Worm (Caenorhabditis elegans) whole organism, late embryonic: ENCODE data around the gene F01E11.18.

Experiments
- T23F11.4 ChIP-seq: fragments of 200-800 bp; sonication (Bioruptor generic); optimal IDR thresholded peaks from 2 replicates; lab custom pipeline; 2018; ENCODE audit warnings: mild to moderate bottlenecking, missing genetic modification characterization, missing compliant biosample characterization
- Y22D7AL.16 ChIP-seq: sonication (generic microtip); optimal IDR thresholded peaks from 2 replicates; lab custom pipeline; 2016; ENCODE audit warnings: missing genetic modification characterization, missing compliant biosample characterization
- ahr-1 ChIP-seq: sonication (generic microtip); optimal IDR thresholded peaks from 2 replicates; lab custom pipeline; 2016; ENCODE audit warnings: missing genetic modification characterization, missing compliant biosample characterization
- ama-1 ChIP-seq: fragments of 150-350 bp; optimal IDR thresholded peaks from 2 replicates; lab custom pipeline; 2014
- ceh-19 ChIP-seq: fragments of 200-800 bp; sonication (Bioruptor generic); optimal IDR thresholded peaks from 2 replicates; lab custom pipeline; 2018; ENCODE audit warnings: mild to moderate bottlenecking, missing genetic modification characterization, missing compliant biosample characterization
- ceh-22 ChIP-seq: sonication (generic microtip); optimal IDR thresholded peaks from 2 replicates; lab custom pipeline; 2017; ENCODE audit warnings: missing biosample characterization, missing genetic modification characterization
- ceh-24 ChIP-seq: sonication (generic microtip); optimal IDR thresholded peaks from 2 replicates; lab custom pipeline; 2016; ENCODE audit warnings: mild to moderate bottlenecking, missing genetic modification characterization, missing compliant biosample characterization
- ceh-31 ChIP-seq: sonication (generic microtip); optimal IDR thresholded peaks from 2 replicates; lab custom pipeline; 2016; ENCODE audit warnings: missing genetic modification characterization, missing compliant biosample characterization
- ceh-34 ChIP-seq: sonication (generic microtip); optimal IDR thresholded peaks from 2 replicates; lab custom pipeline; 2016; ENCODE audit warnings: mild to moderate bottlenecking, missing genetic modification characterization, missing compliant biosample characterization
- ceh-45 ChIP-seq: fragments of 200-800 bp; sonication (Bioruptor generic); IDR thresholded peaks from 2 replicates; pipeline ENCODE4 v1.3.6; 2022; ENCODE audit warnings: missing genetic modification reagents, missing genetic modification characterization, missing compliant biosample characterization
- ceh-48 ChIP-seq: sonication (generic microtip); optimal IDR thresholded peaks from 2 replicates; lab custom pipeline; 2016; ENCODE audit warnings: missing genetic modification characterization, inconsistent platforms, missing compliant biosample characterization
- ceh-6 ChIP-seq: fragments of 200-800 bp; sonication (Bioruptor generic); optimal IDR thresholded peaks from 2 replicates; lab custom pipeline; 2018; ENCODE audit warnings: mild to moderate bottlenecking, missing genetic modification characterization, missing compliant biosample characterization
- dmd-4 ChIP-seq: sonication (generic microtip); optimal IDR thresholded peaks from 2 replicates; lab custom pipeline; 2016; ENCODE audit warnings: borderline replicate concordance, missing genetic modification characterization, missing compliant biosample characterization
- elt-2 ChIP-seq: sonication (generic microtip); optimal IDR thresholded peaks from 2 replicates; lab custom pipeline; 2016; ENCODE audit warnings: missing genetic modification reagents, missing genetic modification characterization, missing compliant biosample characterization
- elt-4 ChIP-seq: sonication (generic microtip); optimal IDR thresholded peaks from 2 replicates; lab custom pipeline; 2016; ENCODE audit warnings: missing genetic modification characterization, missing compliant biosample characterization
- ets-4 ChIP-seq: sonication (generic microtip); optimal IDR thresholded peaks from 2 replicates; lab custom pipeline; 2016; ENCODE audit warnings: missing genetic modification characterization, missing compliant biosample characterization
- eyg-1 ChIP-seq: sonication (generic microtip); optimal IDR thresholded peaks from 2 replicates; lab custom pipeline; 2016; ENCODE audit warnings: missing genotype, missing genetic modification characterization, missing compliant biosample characterization
- hlh-13 ChIP-seq: fragments of 200-800 bp; sonication (Bioruptor generic); optimal IDR thresholded peaks from 2 replicates; lab custom pipeline; 2018; ENCODE audit warnings: mild to moderate bottlenecking, missing genetic modification characterization, missing compliant biosample characterization
- nfya-1 ChIP-seq: sonication (generic microtip); optimal IDR thresholded peaks from 2 replicates; lab custom pipeline; 2017; ENCODE audit warnings: missing genetic modification characterization, mild to moderate bottlenecking, missing compliant biosample characterization, antibody characterized with exemption, moderate library complexity
- pat-9 ChIP-seq: fragments of 200-800 bp; sonication (Bioruptor generic); optimal IDR thresholded peaks from 2 replicates; lab custom pipeline; 2018; ENCODE audit warnings: mild to moderate bottlenecking, missing genetic modification characterization, moderate library complexity, missing compliant biosample characterization
- pax-1 ChIP-seq: fragments of 150-350 bp; optimal IDR thresholded peaks from 2 replicates; lab custom pipeline; 2014; ENCODE audit warnings: missing biosample characterization, missing genetic modification characterization
- pha-2 ChIP-seq: sonication (generic microtip); optimal IDR thresholded peaks from 2 replicates; lab custom pipeline; 2017; ENCODE audit warnings: mild to moderate bottlenecking, missing genetic modification characterization, missing compliant biosample characterization
- pha-4 ChIP-seq: fragments of 150-350 bp; optimal IDR thresholded peaks from 2 replicates; lab custom pipeline; 2018; ENCODE audit warnings: missing biosample characterization, missing genetic modification reagents, missing genetic modification characterization
- pros-1 ChIP-seq: fragments of 150-350 bp; optimal IDR thresholded peaks from 2 replicates; lab custom pipeline; 2014; ENCODE audit warnings: missing biosample characterization, missing genetic modification reagents, missing genetic modification characterization
- rnt-1 ChIP-seq: sonication (generic microtip); optimal IDR thresholded peaks from 2 replicates; lab custom pipeline; 2016; ENCODE audit warnings: missing genetic modification characterization, missing compliant biosample characterization
- sox-4 ChIP-seq: sonication (generic microtip); optimal IDR thresholded peaks from 2 replicates; lab custom pipeline; 2017; ENCODE audit warnings: mild to moderate bottlenecking, missing genetic modification characterization, inconsistent platforms, missing compliant biosample characterization
- syd-9 ChIP-seq: sonication (generic microtip); optimal IDR thresholded peaks from 2 replicates; lab custom pipeline; 2016; ENCODE audit warnings: mild to moderate bottlenecking, missing genetic modification characterization, moderate library complexity, missing compliant biosample characterization
- tbx-2 ChIP-seq: sonication (generic microtip); optimal IDR thresholded peaks from 2 replicates; lab custom pipeline; 2016; ENCODE audit warnings: missing genetic modification characterization, missing compliant biosample characterization
- tbx-7 ChIP-seq: sonication (generic microtip); optimal IDR thresholded peaks from 2 replicates; lab custom pipeline; 2016; ENCODE audit warnings: missing genotype, missing genetic modification characterization, missing compliant biosample characterization
- unc-42 ChIP-seq: sonication (generic microtip); optimal IDR thresholded peaks from 2 replicates; lab custom pipeline; 2016; ENCODE audit warnings: missing genotype, missing genetic modification characterization, missing compliant biosample characterization
- unc-86 ChIP-seq: sonication (generic microtip); optimal IDR thresholded peaks from 2 replicates; lab custom pipeline; 2016; ENCODE audit warnings: missing genetic modification characterization, missing compliant biosample characterization
- zip-5 ChIP-seq: sonication (generic microtip); optimal IDR thresholded peaks from 2 replicates; lab custom pipeline; 2016; ENCODE audit warnings: missing genetic modification characterization, missing compliant biosample characterization
- ztf-16 ChIP-seq: sonication (generic microtip); optimal IDR thresholded peaks from 2 replicates; lab custom pipeline; 2017; ENCODE audit warnings: missing genetic modification characterization, missing compliant biosample characterization

The F01E11.18 gene

ce11 chrX:6968553-6968952, 20.9 kb upstream of the F01E11.18 start:
- TF ChIP-seq syd-9 (tag; lab: Kevin White, UChicago) = no peak
- no peak for TF ChIP-seq eyg-1 (tag; lab: Kevin White, UChicago)
- TF ChIP-seq pha-2 (tag; lab: Kevin White, UChicago) = no peak
- no peak for TF ChIP-seq elt-4
- no peak for TF ChIP-seq tbx-2
- TF ChIP-seq elt-2 (tag; lab: Kevin White, UChicago) = no peak
- TF ChIP-seq Y22D7AL.16 (tag; lab: Kevin White, UChicago) = no peak
- no peak for TF ChIP-seq ceh-34 (tag; lab: Kevin White, UChicago)

DNA sequence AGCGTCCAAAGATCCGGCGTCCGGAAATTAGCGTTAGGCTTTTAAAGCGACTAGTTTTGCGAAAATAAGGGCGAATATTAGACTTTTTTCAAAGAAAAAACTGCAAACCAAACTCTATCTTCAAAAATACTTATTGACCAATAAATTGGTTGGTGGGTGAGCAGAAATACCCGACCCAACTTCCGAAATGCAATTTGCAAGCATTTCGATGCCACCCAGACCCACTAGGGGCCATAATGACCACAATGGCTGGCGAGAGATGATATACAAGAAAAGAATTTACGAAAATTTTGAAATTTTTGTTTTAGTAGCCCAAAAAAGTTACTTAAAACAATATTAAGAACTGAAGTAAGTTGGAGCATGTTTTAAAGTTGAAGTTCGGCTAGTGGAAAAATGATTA, 19.3 kb upstream of the F01E11.18 start:
- TF ChIP-seq pat-9 (no peak), syd-9 (tag; lab: Kevin White, UChicago) (no peak), ceh-45 (GFP tag; lab: Robert Waterston, UW) (no peak), ets-4 (tag; lab: Kevin White, UChicago) (no peak), hlh-13 (GFP tag; lab: Kevin White, UChicago) (no peak), pros-1 (tag; lab: Kevin White, UChicago) (no peak), unc-86 (tag; lab: Kevin White, UChicago) (no peak), unc-42 (tag; lab: Kevin White, UChicago) (peak; percentile 66), elt-4 (no peak)

ce11 chrX:6971301-6971700, 18.1 kb upstream of the F01E11.18 start:
- TF ChIP-seq ceh-31 (tag; lab: Kevin White, UChicago) (peak; percentile 28), ceh-19 (GFP tag; lab: Kevin White, UChicago) (peak; percentile 33), nfya-1 (tag; lab: Kevin White, UChicago) (peak; percentile 43), sox-4 (tag; lab: Kevin White, UChicago) (no peak), tbx-2 (peak; percentile 15), rnt-1 (tag; lab: Kevin White, UChicago) (no peak), tbx-7 (tag; lab: Kevin White, UChicago) (no peak), ceh-48 (peak; percentile 46)
- TF ChIP-seq, all 69 proteins: peak for 5

- TF ChIP-seq pha-4 (tag; lab: Kevin White, UChicago) = no peak
- TF ChIP-seq, all 69 proteins: peak for 0
Observed at ce11 chrX:6988212-6988611, 1.2 kb upstream of the F01E11.18 start.

- TF ChIP-seq T23F11.4 (no peak), pax-1 (tag; lab: Kevin White, UChicago) (no peak), ceh-22 (no peak), ceh-31 (tag; lab: Kevin White, UChicago) (no peak), pat-9 (no peak), unc-86 (tag; lab: Kevin White, UChicago) (no peak), dmd-4 (tag; lab: Kevin White, UChicago) (no peak), ahr-1 (tag; lab: Kevin White, UChicago) (no peak), ztf-16 (no peak), zip-5 (no peak), elt-4 (no peak)
Observed at ce11 chrX:6991427-6991826, 2.0 kb downstream of the F01E11.18 start, which contains the start of gene ugt-57. Gene ugt-57 (plus strand): TSS chrX:6991727.

- TF ChIP-seq ceh-24 (tag; lab: Kevin White, UChicago) (no peak), ama-1 (lab: Kevin White, UChicago) (no peak), ceh-6 (no peak), ceh-34 (tag; lab: Kevin White, UChicago) (peak; percentile 17)
Observed at ce11 chrX:6996448-6996847, 7.0 kb downstream of the F01E11.18 start, which contains the start of the genes F01E11.20 and tsp-16. Gene F01E11.20 (minus strand): TSS chrX:6996548. Gene tsp-16 (minus strand): TSS chrX:6996620.
